Worm (Caenorhabditis elegans): ENCODE results near the gene Y43F8B.7.

- TF ChIP-seq ceh-82 (tag; optimal IDR thresholded peaks at IDR 0.05) (no peak), unc-62 (GFP tag; optimal IDR thresholded peaks at IDR 0.05) (no peak), nhr-237 (tag; optimal IDR thresholded peaks at IDR 0.05) (no peak), sem-4 (tag; optimal IDR thresholded peaks at IDR 0.05) (no peak), lsy-2 (tag; optimal IDR thresholded peaks at IDR 0.05) (no peak), aly-2 (tag; optimal IDR thresholded peaks at IDR 0.05) (no peak), ceh-16 (tag; optimal IDR thresholded peaks at IDR 0.05) (no peak), blmp-1 (tag; optimal IDR thresholded peaks at IDR 0.05; ENCODE audit: insufficient read depth) (no peak), gmeb-1 (tag; optimal IDR thresholded peaks at IDR 0.05) (no peak), ZK546.5 (tag; optimal IDR thresholded peaks at IDR 0.05) (no peak), ama-1 (optimal IDR thresholded peaks at IDR 0.05) (no peak), elt-1 (tag; optimal IDR thresholded peaks at IDR 0.05) (no peak), ztf-11 (tag; optimal IDR thresholded peaks at IDR 0.05) (no peak)
Measured at ce11 chrV:19473842-19474514, 16.6 kb upstream of the Y43F8B.7 start, which contains the start of gene Y43F8B.10.

Data from whole organism, L2 larva.